Worm (Caenorhabditis elegans) whole organism, L2 larva: ENCODE measurements around the gene hsp-17.
A peak's percentile ranks its signal among the peaks of the same experiment; 100 is the strongest.

Experiments used
- egl-27 ChIP-seq: sonication (generic microtip); optimal IDR thresholded peaks from 3 replicates; lab custom pipeline; 2017; ENCODE audit warnings: missing biosample characterization, missing genetic modification reagents, missing genetic modification characterization
- elt-1 ChIP-seq: fragments of 150-350 bp; optimal IDR thresholded peaks from 2 replicates; lab custom pipeline; 2014; ENCODE audit warnings: missing biosample characterization, missing genetic modification characterization
- elt-3 ChIP-seq: sonication (generic microtip); optimal IDR thresholded peaks from 2 replicates; lab custom pipeline; 2017; ENCODE audit warnings: missing biosample characterization, missing genetic modification characterization
- fos-1 ChIP-seq: fragments of 150-350 bp; optimal IDR thresholded peaks from 2 replicates; lab custom pipeline; 2014; ENCODE audit warnings: missing biosample characterization, missing genetic modification characterization
- lin-11 ChIP-seq: fragments of 150-350 bp; sonication (generic microtip); optimal IDR thresholded peaks from 2 replicates; lab custom pipeline; 2014; ENCODE audit warnings: missing biosample characterization, missing genetic modification characterization, inconsistent platforms, mixed read lengths
- lin-39 ChIP-seq: fragments of 150-350 bp; optimal IDR thresholded peaks from 2 replicates; lab custom pipeline; 2014; ENCODE audit warnings: missing biosample characterization, missing genetic modification reagents, missing genetic modification characterization
- mdl-1 ChIP-seq, 2 experiments: fragments of 150-350 bp in 1 of 2; sonication (generic microtip) in 1 of 2; optimal IDR thresholded peaks; 2 replicates each; lab custom pipeline; 2017; ENCODE audit warnings: missing biosample characterization in 2 of 2, missing genetic modification characterization in 2 of 2
- nhr-11 ChIP-seq: fragments of 150-350 bp; optimal IDR thresholded peaks from 2 replicates; lab custom pipeline; 2014; ENCODE audit warnings: missing biosample characterization, missing genetic modification characterization
- nhr-129 ChIP-seq: fragments of 150-350 bp; optimal IDR thresholded peaks from 2 replicates; lab custom pipeline; 2014; ENCODE audit warnings: missing biosample characterization, missing genetic modification characterization
- nhr-23 ChIP-seq: fragments of 150-350 bp; optimal IDR thresholded peaks from 2 replicates; lab custom pipeline; 2014; ENCODE audit warnings: missing biosample characterization, missing genetic modification reagents, missing genetic modification characterization
- nhr-25 ChIP-seq: fragments of 150-350 bp; sonication (generic microtip); optimal IDR thresholded peaks from 3 replicates; lab custom pipeline; 2014; ENCODE audit warnings: missing biosample characterization, missing genetic modification characterization
- zag-1 ChIP-seq: fragments of 150-350 bp; optimal IDR thresholded peaks from 2 replicates; lab custom pipeline; 2014; ENCODE audit warnings: missing biosample characterization, missing genetic modification characterization

DNA sequence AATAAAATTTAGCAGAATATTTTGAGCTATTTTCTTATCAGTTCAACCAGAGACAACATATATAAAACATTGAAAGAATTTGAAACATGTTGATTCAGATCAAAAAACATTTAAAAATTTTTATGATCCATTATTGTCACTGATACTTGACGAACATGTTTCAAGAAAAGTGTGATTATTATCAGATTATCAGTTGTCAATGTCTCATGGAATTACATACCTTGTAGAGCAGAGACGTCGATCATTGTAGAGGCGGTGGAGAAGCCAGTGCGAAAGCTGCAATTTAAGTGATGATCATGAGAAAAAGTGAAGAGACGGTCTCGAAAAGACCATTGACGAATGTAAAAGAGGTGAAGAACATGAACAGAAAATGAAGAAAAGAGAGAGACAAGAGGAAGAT is 16.7 kb upstream of the hsp-17 start, which contains the start of gene F52E1.9:
- no peak for TF ChIP-seq nhr-11 (tag; lab: Kevin White, UChicago)
- no peak for TF ChIP-seq nhr-23
- TF ChIP-seq elt-3 (tag; lab: Kevin White, UChicago): no peak
- TF ChIP-seq zag-1 (tag; lab: Kevin White, UChicago): no peak
- TF ChIP-seq nhr-129 (tag; lab: Kevin White, UChicago): no peak
- TF ChIP-seq fos-1: peak; percentile 60
- TF ChIP-seq lin-11: no peak
- TF ChIP-seq lin-39: no peak
- no peak for TF ChIP-seq nhr-25 (tag; lab: Kevin White, UChicago)
- TF ChIP-seq mdl-1 (tag; optimal IDR thresholded peaks at IDR 0.05; lab: Kevin White, UChicago): no peak
- TF ChIP-seq elt-1 (tag; lab: Kevin White, UChicago): no peak
- TF ChIP-seq egl-27 (tag; lab: Kevin White, UChicago): no peak
